Fruit fly (Drosophila melanogaster): ENCODE measurements around the gene Cngl.

DNA sequence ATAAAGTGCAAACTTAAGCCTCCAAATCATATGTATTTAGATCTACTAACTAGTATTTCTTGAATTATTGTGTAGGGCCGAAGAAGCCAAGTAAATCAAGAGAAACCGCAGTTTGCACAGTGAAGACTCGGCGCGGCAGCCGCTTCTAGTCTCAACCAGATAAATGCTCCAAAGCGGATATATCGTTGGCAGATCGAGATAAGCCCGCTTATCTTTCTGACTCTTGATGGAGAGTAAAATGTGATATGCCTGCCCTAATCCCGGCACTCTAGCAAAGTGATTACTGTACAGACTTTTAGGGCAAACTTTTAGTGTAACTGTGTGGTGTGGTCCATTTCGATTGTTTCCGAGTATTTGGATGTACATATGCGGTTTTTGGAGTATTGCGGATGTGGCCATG, 7.8 kb upstream of the Cngl start:
- TF ChIP-seq CG8478 (optimal IDR thresholded peaks at IDR 0.05) (no peak), CTCF (optimal IDR thresholded peaks at IDR 0.05) (no peak)

All from S2 (cell line).